Worm (Caenorhabditis elegans): ENCODE data around the gene sdz-15.
A peak's percentile ranks its signal among the peaks of the same experiment; 100 is the strongest.

- TF ChIP-seq ceh-9 (tag; optimal IDR thresholded peaks at IDR 0.05), result no peak
- peak; percentile 41 for TF ChIP-seq hlh-30 (tag; optimal IDR thresholded peaks at IDR 0.05; ENCODE audit: insufficient read depth)
- no peak for TF ChIP-seq nhr-11 (tag; optimal IDR thresholded peaks at IDR 0.05)
- TF ChIP-seq zip-5 (tag; optimal IDR thresholded peaks at IDR 0.05), result no peak
- TF ChIP-seq unc-55 (GFP tag; optimal IDR thresholded peaks at IDR 0.05), result no peak
- TF ChIP-seq K02D7.2 (tag; optimal IDR thresholded peaks at IDR 0.05), result no peak
- TF ChIP-seq ama-1 (optimal IDR thresholded peaks at IDR 0.05), result no peak
- peak; percentile 51 for TF ChIP-seq hlh-13 (GFP tag; optimal IDR thresholded peaks at IDR 0.05)
- peak; percentile 80 for TF ChIP-seq elt-2 (tag; optimal IDR thresholded peaks at IDR 0.05)
- peak; percentile 19 for TF ChIP-seq K09A11.1 (tag; optimal IDR thresholded peaks at IDR 0.05; ENCODE audit: insufficient read depth)
These were observed 44.6 kb upstream of the sdz-15 start for ce11 chrIII:6453665-6454064.

Data from whole organism, late embryonic.